Worm (Caenorhabditis elegans): ENCODE results near the gene str-134.
A peak's percentile ranks its signal among the peaks of the same experiment; 100 is the strongest.

Gene str-134

DNA sequence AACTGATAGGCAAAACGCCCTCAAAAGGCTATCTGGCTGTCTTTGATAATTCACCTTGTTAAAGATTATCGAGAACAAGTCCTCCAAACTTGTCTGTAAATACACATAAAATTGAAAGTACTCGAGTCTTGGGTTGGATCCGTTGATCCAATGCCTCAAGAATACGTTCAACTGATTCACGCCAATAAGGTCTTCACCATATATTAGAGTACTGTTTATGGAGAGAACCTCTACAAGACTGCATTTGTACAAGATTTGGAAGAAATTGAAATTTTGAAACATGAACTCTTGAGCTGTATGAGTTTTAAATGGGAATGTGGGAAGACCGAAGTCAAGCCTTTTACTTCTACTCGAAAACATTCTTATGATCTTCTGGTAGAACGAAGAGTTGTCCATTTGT, 20.6 kb upstream of the str-134 start:
- TF ChIP-seq unc-39 (tag; optimal IDR thresholded peaks at IDR 0.05) (no peak), egl-27 (tag; optimal IDR thresholded peaks at IDR 0.05) (no peak), F13H6.1 (tag; optimal IDR thresholded peaks at IDR 0.05) (no peak), skn-1 (tag; optimal IDR thresholded peaks at IDR 0.05) (no peak)

DNA sequence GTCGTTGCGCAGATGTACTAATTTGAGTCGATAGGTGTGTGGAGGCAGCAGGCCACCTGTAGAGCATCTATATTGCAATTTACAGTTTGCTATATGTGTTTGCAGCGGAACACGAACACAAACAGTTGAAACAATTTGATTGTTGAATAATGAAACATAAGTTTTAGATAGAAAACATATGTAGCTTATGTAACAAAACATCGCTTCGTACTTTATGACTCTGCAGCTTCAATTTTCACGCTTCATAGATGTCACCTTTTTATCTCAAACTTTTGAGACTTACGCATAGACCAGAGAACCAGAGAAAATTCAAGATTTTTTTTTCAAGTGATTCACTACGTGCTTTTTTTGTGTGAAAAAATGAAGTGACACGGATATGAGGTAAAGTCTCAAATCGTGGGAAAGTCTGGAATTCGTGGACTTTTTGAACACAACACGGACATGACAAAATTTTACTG, 19.5 kb upstream of the str-134 start, which contains the start of gene fbxb-72:
fbxb-72 (minus strand) TSS at position 58 of the 458 bp plus-strand sequence.
- no peak for TF ChIP-seq nhr-77 (tag; optimal IDR thresholded peaks at IDR 0.05)
- TF ChIP-seq Y55F3AM.14 (GFP tag; optimal IDR thresholded peaks at IDR 0.05): peak; percentile 90
- TF ChIP-seq fos-1 (tag; optimal IDR thresholded peaks at IDR 0.05): no peak
- TF ChIP-seq C34F6.9 (tag; optimal IDR thresholded peaks at IDR 0.05): peak; percentile 32
- no peak for TF ChIP-seq skn-1 (tag; optimal IDR thresholded peaks at IDR 0.05)
- no peak for TF ChIP-seq alr-1 (tag; optimal IDR thresholded peaks at IDR 0.05)
- TF ChIP-seq mab-5 (tag; optimal IDR thresholded peaks at IDR 0.05): no peak
- TF ChIP-seq gmeb-1 (tag; optimal IDR thresholded peaks at IDR 0.05): peak; percentile 46
- no peak for TF ChIP-seq ztf-11 (tag; optimal IDR thresholded peaks at IDR 0.05)
- no peak for TF ChIP-seq unc-62 (GFP tag; optimal IDR thresholded peaks at IDR 0.05)
- TF ChIP-seq snpc-4 (tag; optimal IDR thresholded peaks at IDR 0.05): peak; percentile 37
- no peak for TF ChIP-seq dmd-4 (tag; optimal IDR thresholded peaks at IDR 0.05)
- no peak for TF ChIP-seq R02D3.7 (tag; optimal IDR thresholded peaks at IDR 0.05)
- peak; percentile 53 for TF ChIP-seq lin-13 (GFP tag; optimal IDR thresholded peaks at IDR 0.05)
- TF ChIP-seq elt-3 (tag; optimal IDR thresholded peaks at IDR 0.05): no peak
- no peak for TF ChIP-seq nhr-12 (tag; optimal IDR thresholded peaks at IDR 0.05)
- peak; percentile 63 for TF ChIP-seq nhr-6 (tag; optimal IDR thresholded peaks at IDR 0.05)
- TF ChIP-seq nhr-10 (tag; optimal IDR thresholded peaks at IDR 0.05): no peak
- no peak for TF ChIP-seq zag-1 (tag; optimal IDR thresholded peaks at IDR 0.05)
- peak; percentile 88 for TF ChIP-seq nhr-129 (tag; optimal IDR thresholded peaks at IDR 0.05)
- no peak for TF ChIP-seq elt-1 (tag; optimal IDR thresholded peaks at IDR 0.05)
- no peak for TF ChIP-seq ceh-82 (tag; optimal IDR thresholded peaks at IDR 0.05)
- no peak for TF ChIP-seq unc-55 (GFP tag; optimal IDR thresholded peaks at IDR 0.05)
- peak; percentile 77 for TF ChIP-seq sma-9 (GFP tag; optimal IDR thresholded peaks at IDR 0.05)
- TF ChIP-seq sma-9 (tag; optimal IDR thresholded peaks at IDR 0.05): no peak
- TF ChIP-seq mbf-1 (tag; optimal IDR thresholded peaks at IDR 0.05): no peak
- peak; percentile 17 for TF ChIP-seq ZK546.5 (tag; optimal IDR thresholded peaks at IDR 0.05)
- TF ChIP-seq egl-27 (tag; optimal IDR thresholded peaks at IDR 0.05): no peak
- no peak for TF ChIP-seq nhr-237 (tag; optimal IDR thresholded peaks at IDR 0.05)
- TF ChIP-seq nhr-23 (tag; optimal IDR thresholded peaks at IDR 0.05): no peak
- peak; percentile 89 for TF ChIP-seq ztf-4 (tag; optimal IDR thresholded peaks at IDR 0.05)
- peak; percentile 70 for TF ChIP-seq sma-3 (GFP tag; optimal IDR thresholded peaks at IDR 0.05)
- TF ChIP-seq aly-2 (tag; optimal IDR thresholded peaks at IDR 0.05): peak; percentile 5
- TF ChIP-seq F13H6.1 (tag; optimal IDR thresholded peaks at IDR 0.05): peak; percentile 71
- TF ChIP-seq nhr-11 (tag; optimal IDR thresholded peaks at IDR 0.05): no peak
- no peak for TF ChIP-seq lin-39 (tag; optimal IDR thresholded peaks at IDR 0.05)
- TF ChIP-seq nhr-21 (tag; optimal IDR thresholded peaks at IDR 0.05): peak; percentile 95
- TF ChIP-seq mdl-1 (tag; optimal IDR thresholded peaks at IDR 0.05): no peak
- no peak for TF ChIP-seq peb-1 (tag; optimal IDR thresholded peaks at IDR 0.05)
- no peak for TF ChIP-seq unc-39 (tag; optimal IDR thresholded peaks at IDR 0.05)
- TF ChIP-seq lin-11 (tag; optimal IDR thresholded peaks at IDR 0.05): no peak
- TF ChIP-seq lsy-2 (tag; optimal IDR thresholded peaks at IDR 0.05): peak in 1 of 2 experiments; percentile 87
- TF ChIP-seq sem-4 (tag; optimal IDR thresholded peaks at IDR 0.05): peak; percentile 8
- TF ChIP-seq nhr-25 (tag; optimal IDR thresholded peaks at IDR 0.05): peak; percentile 89
- peak; percentile 73 for TF ChIP-seq blmp-1 (tag; optimal IDR thresholded peaks at IDR 0.05; ENCODE audit: insufficient read depth)
- TF ChIP-seq ama-1 (optimal IDR thresholded peaks at IDR 0.05): peak; percentile 98
- TF ChIP-seq ceh-16 (tag; optimal IDR thresholded peaks at IDR 0.05): no peak
- 0 out of 2 replicates have a peak, but pooled peaks have one; percentile 18 for TF ChIP-seq ztf-1 (GFP tag; conservative IDR thresholded peaks at IDR 0.05)
- peak; percentile 85 for TF ChIP-seq crh-2 (tag; optimal IDR thresholded peaks at IDR 0.05)

Data from whole organism, L2 larva.